Worm (Caenorhabditis elegans): ENCODE results near the gene frm-7.

Gene frm-7

DNA sequence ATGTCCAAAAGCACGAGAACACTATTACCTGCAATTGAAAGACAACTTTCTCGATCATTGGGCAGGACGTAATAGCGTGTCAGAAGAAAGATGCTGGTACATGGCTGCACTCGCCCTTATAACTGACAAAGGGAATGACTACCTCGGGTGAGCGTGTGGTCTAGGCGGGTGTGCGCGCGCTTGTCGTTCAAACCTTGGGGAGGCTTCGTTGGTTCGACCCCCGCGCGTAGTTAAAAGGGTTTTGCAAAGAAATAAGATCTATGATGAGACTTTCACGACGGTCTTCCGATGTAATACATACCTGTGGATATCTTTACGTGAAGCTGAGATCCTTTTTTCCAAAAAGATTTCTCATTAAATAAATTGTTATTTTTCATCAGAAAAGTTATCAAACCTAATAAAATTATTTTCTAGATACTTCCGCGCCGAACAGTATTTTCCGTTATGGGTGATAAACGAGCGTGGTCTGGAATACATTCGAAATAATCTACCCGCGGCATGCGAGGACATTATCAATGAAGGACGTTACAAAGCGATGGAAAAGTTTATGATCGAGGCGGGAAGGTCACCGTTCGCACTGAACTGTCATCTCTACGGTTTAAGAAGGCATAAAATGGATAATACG is 1.3 kb downstream of the frm-7 start (continued):
- peak in 3 of 6 experiments; percentile 36 to 61 (median 37) for TF ChIP-seq elt-3 (tag; optimal IDR thresholded peaks at IDR 0.05)
- peak; percentile 84 for TF ChIP-seq efl-3 (GFP tag; optimal IDR thresholded peaks at IDR 0.05)
- peak; percentile 73 to 77 for TF ChIP-seq lsy-2 (tag; optimal IDR thresholded peaks at IDR 0.05)
- TF ChIP-seq unc-98 (GFP tag; IDR thresholded peaks at IDR 0.05), result peak; percentile 74
- TF ChIP-seq jun-1 (tag; optimal IDR thresholded peaks at IDR 0.05), result peak; percentile 85
- peak; percentile 16 for TF ChIP-seq lin-39 (tag; optimal IDR thresholded peaks at IDR 0.05)
- no peak for TF ChIP-seq mef-2 (tag; optimal IDR thresholded peaks at IDR 0.05)
- TF ChIP-seq unc-86 (tag; optimal IDR thresholded peaks at IDR 0.05), result peak; percentile 77
- peak; percentile 93 for TF ChIP-seq pax-3 (tag; optimal IDR thresholded peaks at IDR 0.05)
- no peak for TF ChIP-seq ces-1 (GFP tag; optimal IDR thresholded peaks at IDR 0.05)
- TF ChIP-seq blmp-1 (tag; optimal IDR thresholded peaks at IDR 0.05), result no peak
- peak; percentile 19 for TF ChIP-seq nhr-11 (tag; optimal IDR thresholded peaks at IDR 0.05)
- TF ChIP-seq nhr-76 (tag; optimal IDR thresholded peaks at IDR 0.05), result peak; percentile 78
- TF ChIP-seq lin-14 (GFP tag; optimal IDR thresholded peaks at IDR 0.05), result peak; percentile 76
- peak; percentile 75 for TF ChIP-seq mab-9 (GFP tag; IDR thresholded peaks at IDR 0.05)
- TF ChIP-seq nhr-90 (tag; optimal IDR thresholded peaks at IDR 0.05; ENCODE audit: poor library complexity), result peak; percentile 87
- TF ChIP-seq hpl-2 (GFP tag; optimal IDR thresholded peaks at IDR 0.05), result peak; percentile 26
- TF ChIP-seq vab-15 (tag; optimal IDR thresholded peaks at IDR 0.05), result peak; percentile 36
- no peak for TF ChIP-seq F16B12.6 (tag; optimal IDR thresholded peaks at IDR 0.05)
- TF ChIP-seq zag-1 (tag; optimal IDR thresholded peaks at IDR 0.05), result no peak
- TF ChIP-seq nhr-77 (tag; optimal IDR thresholded peaks at IDR 0.05), result peak; percentile 79
- TF ChIP-seq fkh-4 (tag; optimal IDR thresholded peaks at IDR 0.05; ENCODE audit: borderline replicate concordance), result peak; percentile 14
- peak; percentile 81 for TF ChIP-seq egl-13 (tag; optimal IDR thresholded peaks at IDR 0.05)
- peak; percentile 73 for TF ChIP-seq ceh-88 (GFP tag; IDR thresholded peaks at IDR 0.05)
- TF ChIP-seq tbx-2 (tag; optimal IDR thresholded peaks at IDR 0.05), result peak; percentile 82
- no peak for TF ChIP-seq C04F5.9 (tag; optimal IDR thresholded peaks at IDR 0.05)
- TF ChIP-seq egl-27 (tag; optimal IDR thresholded peaks at IDR 0.05), result no peak
- TF ChIP-seq unc-130 (tag; optimal IDR thresholded peaks at IDR 0.05), result peak; percentile 65
- peak; percentile 58 for TF ChIP-seq mep-1 (tag; optimal IDR thresholded peaks at IDR 0.05)
- no peak for TF ChIP-seq nhr-12 (tag; optimal IDR thresholded peaks at IDR 0.05)
- peak; percentile 69 to 73 for TF ChIP-seq efl-1 (optimal IDR thresholded peaks at IDR 0.05)
- TF ChIP-seq efl-1 (GFP tag; optimal IDR thresholded peaks at IDR 0.05 in 1 of 2), result peak; percentile 52 to 97
- no peak for TF ChIP-seq C34B4.2 (tag; optimal IDR thresholded peaks at IDR 0.05)
- TF ChIP-seq ceh-90 (tag; optimal IDR thresholded peaks at IDR 0.05), result peak; percentile 23
- TF ChIP-seq aha-1 (tag; optimal IDR thresholded peaks at IDR 0.05), result no peak
- peak; percentile 88 for TF ChIP-seq skn-1 (tag; optimal IDR thresholded peaks at IDR 0.05)
- TF ChIP-seq lir-3 (tag; optimal IDR thresholded peaks at IDR 0.05; ENCODE audit: poor library complexity), result peak; percentile 10
- peak; percentile 72 for TF ChIP-seq xbp-1 (tag; optimal IDR thresholded peaks at IDR 0.05)
- peak; percentile 39 for TF ChIP-seq nhr-237 (tag; optimal IDR thresholded peaks at IDR 0.05)
- TF ChIP-seq dsc-1 (tag; optimal IDR thresholded peaks at IDR 0.05), result peak; percentile 91
- peak; percentile 93 for TF ChIP-seq nhr-85 (tag)
- TF ChIP-seq ama-1 (optimal IDR thresholded peaks at IDR 0.05), result peak; percentile 71
- peak in 1 of 2 experiments; percentile 72 for TF ChIP-seq mdl-1 (tag; optimal IDR thresholded peaks at IDR 0.05)
- peak; percentile 57 for TF ChIP-seq snpc-4 (tag; optimal IDR thresholded peaks at IDR 0.05)
- no peak for TF ChIP-seq nhr-84 (tag; optimal IDR thresholded peaks at IDR 0.05)
- no peak for TF ChIP-seq tlp-1 (tag; optimal IDR thresholded peaks at IDR 0.05)

Data from whole organism, L1 larva.